Worm (Caenorhabditis elegans) whole organism, late embryonic: ENCODE data around the gene gmap-1.

Experiments
- C38D4.7 ChIP-seq: fragments of 200-800 bp; sonication (Bioruptor generic); optimal IDR thresholded peaks from 2 replicates; lab custom pipeline; 2018; ENCODE audit warnings: mild to moderate bottlenecking, missing genetic modification characterization, moderate library complexity, missing compliant biosample characterization
- ceh-2 ChIP-seq: sonication (generic microtip); optimal IDR thresholded peaks from 2 replicates; lab custom pipeline; 2016; ENCODE audit warnings: missing genotype, missing genetic modification characterization, missing compliant biosample characterization
- ceh-31 ChIP-seq: sonication (generic microtip); optimal IDR thresholded peaks from 2 replicates; lab custom pipeline; 2016; ENCODE audit warnings: missing genetic modification characterization, missing compliant biosample characterization
- ceh-45 ChIP-seq: fragments of 200-800 bp; sonication (Bioruptor generic); IDR thresholded peaks from 2 replicates; pipeline ENCODE4 v1.3.6; 2022; ENCODE audit warnings: missing genetic modification reagents, missing genetic modification characterization, missing compliant biosample characterization
- dve-1 ChIP-seq: sonication (generic microtip); optimal IDR thresholded peaks from 2 replicates; lab custom pipeline; 2017; ENCODE audit warnings: antibody characterized with exemption, mild to moderate bottlenecking, missing genetic modification characterization, missing compliant biosample characterization
- eyg-1 ChIP-seq: sonication (generic microtip); optimal IDR thresholded peaks from 2 replicates; lab custom pipeline; 2016; ENCODE audit warnings: missing genotype, missing genetic modification characterization, missing compliant biosample characterization
- fkh-10 ChIP-seq: fragments of 150-350 bp; optimal IDR thresholded peaks from 2 replicates; lab custom pipeline; 2014; ENCODE audit warnings: missing biosample characterization, missing genetic modification reagents, missing genetic modification characterization
- madf-2 ChIP-seq: sonication (generic microtip); optimal IDR thresholded peaks from 2 replicates; lab custom pipeline; 2017; ENCODE audit warnings: missing genetic modification characterization, missing compliant biosample characterization
- pha-2 ChIP-seq: sonication (generic microtip); optimal IDR thresholded peaks from 2 replicates; lab custom pipeline; 2017; ENCODE audit warnings: mild to moderate bottlenecking, missing genetic modification characterization, missing compliant biosample characterization
- pha-4 ChIP-seq: fragments of 150-350 bp; optimal IDR thresholded peaks from 2 replicates; lab custom pipeline; 2018; ENCODE audit warnings: missing biosample characterization, missing genetic modification reagents, missing genetic modification characterization
- pqm-1 ChIP-seq: sonication (generic microtip); optimal IDR thresholded peaks from 2 replicates; lab custom pipeline; 2016; ENCODE audit warnings: missing genetic modification characterization, missing compliant biosample characterization
- rnt-1 ChIP-seq: sonication (generic microtip); optimal IDR thresholded peaks from 2 replicates; lab custom pipeline; 2016; ENCODE audit warnings: missing genetic modification characterization, missing compliant biosample characterization
- tbx-7 ChIP-seq: sonication (generic microtip); optimal IDR thresholded peaks from 2 replicates; lab custom pipeline; 2016; ENCODE audit warnings: missing genotype, missing genetic modification characterization, missing compliant biosample characterization

ce11 chrX:12916418-12916817 is 18.4 kb downstream of the gmap-1 start:
- TF ChIP-seq fkh-10 (GFP tag; lab: Kevin White, UChicago) (no peak), pha-4 (tag; lab: Kevin White, UChicago) (no peak), pqm-1 (tag; lab: Kevin White, UChicago) (no peak), rnt-1 (tag; lab: Kevin White, UChicago) (no peak), dve-1 (no peak), pha-2 (tag; lab: Kevin White, UChicago) (no peak), madf-2 (tag; lab: Kevin White, UChicago) (no peak), C38D4.7 (GFP tag; lab: Kevin White, UChicago) (no peak), ceh-31 (no peak), ceh-45 (GFP tag; lab: Robert Waterston, UW) (no peak), eyg-1 (tag; lab: Kevin White, UChicago) (no peak), ceh-2 (tag; lab: Kevin White, UChicago) (no peak), tbx-7 (tag; lab: Kevin White, UChicago) (no peak)
